Worm (Caenorhabditis elegans) whole organism, L4 larva: Measurements from ENCODE around the gene sdc-3.

Experiments used
- F44E2.7 ChIP-seq: fragments of 200-800 bp; sonication (Bioruptor generic); IDR thresholded peaks from 2 replicates; pipeline ENCODE4 v2.1.2; 2022; ENCODE audit warnings: missing genetic modification characterization, missing compliant biosample characterization
- F49E8.2 ChIP-seq: sonication (generic microtip); optimal IDR thresholded peaks from 2 replicates; lab custom pipeline; 2016; ENCODE audit warnings: missing compliant biosample characterization, mild to moderate bottlenecking, missing genetic modification characterization, borderline replicate concordance
- T20F7.1 ChIP-seq: fragments of 200-800 bp; sonication (Bioruptor generic); optimal IDR thresholded peaks from 2 replicates; lab custom pipeline; 2018; ENCODE audit warnings: mild to moderate bottlenecking, missing genetic modification characterization, missing compliant biosample characterization
- T26A8.4 ChIP-seq: fragments of 200-800 bp; sonication (Bioruptor generic); IDR thresholded peaks from 2 replicates; pipeline ENCODE4 v1.3.6; 2022; ENCODE audit warnings: missing genetic modification characterization, missing compliant biosample characterization
- Y105C5A.15 ChIP-seq: fragments of 200-800 bp; sonication (Bioruptor generic); IDR thresholded peaks from 2 replicates; pipeline ENCODE4 v1.3.6; 2022; ENCODE audit warnings: missing genetic modification characterization, missing compliant biosample characterization
- Y5F2A.4 ChIP-seq: fragments of 200-800 bp; sonication (Bioruptor generic); optimal IDR thresholded peaks from 2 replicates; lab custom pipeline; 2018; ENCODE audit warnings: mild to moderate bottlenecking, missing genetic modification characterization, missing compliant biosample characterization
- Y75B8A.6 ChIP-seq: fragments of 200-800 bp; sonication (Bioruptor generic); IDR thresholded peaks from 2 replicates; pipeline ENCODE4 v1.3.6; 2022; ENCODE audit warnings: missing genetic modification reagents, missing genetic modification characterization, missing compliant biosample characterization
- aha-1 ChIP-seq: fragments of 150-350 bp; peaks from one replicate; lab custom pipeline; 2014; ENCODE audit warnings: missing biosample characterization, missing genetic modification characterization
- arid-1 ChIP-seq: fragments of 200-800 bp; sonication (Bioruptor generic); conservative IDR thresholded peaks from 2 replicates; pipeline ENCODE4 v1.3.6; 2022; ENCODE audit warnings: missing genetic modification reagents, missing genetic modification characterization, missing compliant biosample characterization
- ceh-28 ChIP-seq: fragments of 150-350 bp; optimal IDR thresholded peaks from 2 replicates; lab custom pipeline; 2014; ENCODE audit warnings: missing biosample characterization, missing genetic modification reagents, missing genetic modification characterization
- ceh-44 ChIP-seq: fragments of 200-800 bp; sonication (Bioruptor generic); IDR thresholded peaks from 2 replicates; pipeline ENCODE4 v1.3.6; 2022; ENCODE audit warnings: missing genetic modification reagents, missing genetic modification characterization, missing compliant biosample characterization
- ctbp-1 ChIP-seq: fragments of 200-800 bp; sonication (Bioruptor generic); IDR thresholded peaks from 2 replicates; pipeline ENCODE4 v1.3.6; 2022; ENCODE audit warnings: missing genetic modification reagents, missing genetic modification characterization, missing compliant biosample characterization
- dmd-9 ChIP-seq: fragments of 200-800 bp; sonication (Bioruptor generic); IDR thresholded peaks from 2 replicates; pipeline ENCODE4 v1.3.6; 2022; ENCODE audit warnings: missing genetic modification reagents, missing genetic modification characterization, missing compliant biosample characterization
- dve-1 ChIP-seq: sonication (generic microtip); optimal IDR thresholded peaks from 2 replicates; lab custom pipeline; 2017; ENCODE audit warnings: antibody characterized with exemption, mild to moderate bottlenecking, missing genetic modification characterization, missing compliant biosample characterization; ENCODE audit not compliant: insufficient read depth
- fkh-10 ChIP-seq: fragments of 150-350 bp; optimal IDR thresholded peaks from 2 replicates; lab custom pipeline; 2014; ENCODE audit warnings: missing biosample characterization, missing genetic modification reagents, missing genetic modification characterization
- fos-1 ChIP-seq: fragments of 150-350 bp; optimal IDR thresholded peaks from 2 replicates; lab custom pipeline; 2014; ENCODE audit warnings: missing biosample characterization, missing genetic modification characterization
- gei-8 ChIP-seq: fragments of 200-800 bp; sonication (Bioruptor generic); optimal IDR thresholded peaks from 2 replicates; lab custom pipeline; 2018; ENCODE audit warnings: mild to moderate bottlenecking, missing genetic modification characterization, missing compliant biosample characterization
- hlh-11 ChIP-seq: fragments of 200-800 bp; sonication (Bioruptor generic); optimal IDR thresholded peaks from 2 replicates; lab custom pipeline; 2018; ENCODE audit warnings: mild to moderate bottlenecking, missing genetic modification characterization, missing compliant biosample characterization
- hmg-1.1 ChIP-seq: fragments of 200-800 bp; sonication (Bioruptor generic); IDR thresholded peaks from 2 replicates; pipeline ENCODE4 v1.3.6; 2022; ENCODE audit warnings: missing genetic modification reagents, missing genetic modification characterization, missing compliant biosample characterization
- lim-7 ChIP-seq: fragments of 200-800 bp; sonication (Bioruptor generic); IDR thresholded peaks from 2 replicates; pipeline ENCODE4 v1.3.6; 2022; ENCODE audit warnings: missing genetic modification characterization, missing compliant biosample characterization
- lin-1 ChIP-seq: fragments of 200-800 bp; sonication (Bioruptor generic); IDR thresholded peaks from 2 replicates; pipeline ENCODE4 v1.3.6; 2022; ENCODE audit warnings: missing genetic modification reagents, missing genetic modification characterization, missing compliant biosample characterization
- lin-13 ChIP-seq: fragments of 150-350 bp; optimal IDR thresholded peaks from 2 replicates; lab custom pipeline; 2014; ENCODE audit warnings: missing biosample characterization, missing genetic modification reagents, missing genetic modification characterization
- lin-29 ChIP-seq: fragments of 200-800 bp; sonication (Bioruptor generic); IDR thresholded peaks from 2 replicates; pipeline ENCODE4 v1.3.6; 2022; ENCODE audit warnings: missing genetic modification reagents, missing genetic modification characterization, missing compliant biosample characterization
- lin-39 ChIP-seq: fragments of 150-350 bp; optimal IDR thresholded peaks from 2 replicates; lab custom pipeline; 2014; ENCODE audit warnings: missing biosample characterization, missing genetic modification reagents, missing genetic modification characterization
- lir-3 ChIP-seq: sonication (generic microtip); optimal IDR thresholded peaks from 2 replicates; lab custom pipeline; 2016; ENCODE audit warnings: mild to moderate bottlenecking, missing genetic modification characterization, missing compliant biosample characterization
- lsy-2 ChIP-seq, 2 experiments: fragments of 150-350 bp in 1 of 2; sonication (generic microtip) in 1 of 2; optimal IDR thresholded peaks; 2 replicates each; lab custom pipeline; 2014 to 2017; ENCODE audit warnings: missing biosample characterization in 2 of 2, missing genetic modification characterization in 2 of 2
- mdt-29 ChIP-seq: fragments of 200-800 bp; sonication (Bioruptor generic); IDR thresholded peaks from 2 replicates; pipeline ENCODE4 v1.3.6; 2022; ENCODE audit warnings: missing genetic modification reagents, missing genetic modification characterization, missing compliant biosample characterization
- mep-1 ChIP-seq: fragments of 150-350 bp; sonication (generic microtip); optimal IDR thresholded peaks from 3 replicates; lab custom pipeline; 2014; ENCODE audit warnings: missing biosample characterization, missing genetic modification characterization
- nhr-10 ChIP-seq: fragments of 150-350 bp; optimal IDR thresholded peaks from 2 replicates; lab custom pipeline; 2014; ENCODE audit warnings: missing biosample characterization, missing genetic modification characterization
- nhr-102 ChIP-seq: sonication (generic microtip); optimal IDR thresholded peaks from 2 replicates; lab custom pipeline; 2016; ENCODE audit warnings: mild to moderate bottlenecking, missing genetic modification characterization, moderate library complexity, missing compliant biosample characterization
- nhr-11 ChIP-seq: fragments of 150-350 bp; optimal IDR thresholded peaks from 2 replicates; lab custom pipeline; 2014; ENCODE audit warnings: missing biosample characterization, missing genetic modification characterization
- nhr-111 ChIP-seq: fragments of 200-800 bp; sonication (Bioruptor generic); optimal IDR thresholded peaks from 2 replicates; lab custom pipeline; 2018; ENCODE audit warnings: mild to moderate bottlenecking, missing genetic modification characterization, missing compliant biosample characterization
- nhr-25 ChIP-seq: sonication (generic microtip); optimal IDR thresholded peaks from 2 replicates; lab custom pipeline; 2017; ENCODE audit warnings: missing genetic modification characterization, mild to moderate bottlenecking, missing compliant biosample characterization, antibody characterized with exemption, moderate library complexity, borderline replicate concordance; ENCODE audit not compliant: insufficient read depth
- nhr-42 ChIP-seq: fragments of 200-800 bp; sonication (Bioruptor generic); IDR thresholded peaks from 2 replicates; pipeline ENCODE4 v1.3.6; 2022; ENCODE audit warnings: missing genetic modification characterization, missing compliant biosample characterization
- nhr-48 ChIP-seq: sonication (generic microtip); optimal IDR thresholded peaks from 2 replicates; lab custom pipeline; 2016; ENCODE audit warnings: mild to moderate bottlenecking, missing genetic modification characterization, missing compliant biosample characterization
- nhr-76 ChIP-seq: fragments of 150-350 bp; optimal IDR thresholded peaks from 2 replicates; lab custom pipeline; 2014; ENCODE audit warnings: missing biosample characterization, missing genetic modification characterization
- snpc-1.2 ChIP-seq: fragments of 200-800 bp; sonication (Bioruptor generic); IDR thresholded peaks from 2 replicates; pipeline ENCODE4 v1.3.6; 2022; ENCODE audit warnings: missing genetic modification reagents, missing genetic modification characterization, missing compliant biosample characterization
- spr-3 ChIP-seq: fragments of 200-800 bp; sonication (Bioruptor generic); optimal IDR thresholded peaks from 2 replicates; lab custom pipeline; 2018; ENCODE audit warnings: mild to moderate bottlenecking, missing genetic modification characterization, missing compliant biosample characterization
- tra-1 ChIP-seq: fragments of 200-800 bp; sonication (Bioruptor generic); IDR thresholded peaks from 2 replicates; pipeline ENCODE4 v1.3.6; 2022; ENCODE audit warnings: missing genetic modification reagents, missing genetic modification characterization, missing compliant biosample characterization
- unc-130 ChIP-seq: sonication (generic microtip); optimal IDR thresholded peaks from 2 replicates; lab custom pipeline; 2016; ENCODE audit warnings: missing genetic modification reagents, missing genetic modification characterization, missing compliant biosample characterization
- unc-62 ChIP-seq, 3 experiments: fragments of 150-350 bp in 1 of 3; sonication (generic microtip); optimal IDR thresholded peaks in 2 of 3; peaks in 1 of 3; 1 replicate in 1 of 3; 2 replicates in 2 of 3; lab custom pipeline; 2014 to 2017; ENCODE audit warnings: missing biosample characterization in 3 of 3, missing genetic modification characterization in 3 of 3, missing genetic modification reagents in 3 of 3, missing genotype in 1 of 3
- vab-7 ChIP-seq: fragments of 200-800 bp; sonication (Bioruptor generic); IDR thresholded peaks from 2 replicates; pipeline ENCODE4 v1.3.6; 2022; ENCODE audit warnings: missing genetic modification reagents, missing genetic modification characterization, missing compliant biosample characterization
- zip-11 ChIP-seq: fragments of 200-800 bp; sonication (Bioruptor generic); IDR thresholded peaks from 2 replicates; pipeline ENCODE4 v1.3.6; 2022; ENCODE audit warnings: missing genetic modification characterization, missing compliant biosample characterization
- zip-2 ChIP-seq: fragments of 150-350 bp; optimal IDR thresholded peaks from 2 replicates; lab custom pipeline; 2014; ENCODE audit warnings: missing biosample characterization, missing genetic modification characterization
- ztf-7 ChIP-seq: fragments of 150-350 bp; optimal IDR thresholded peaks from 2 replicates; lab custom pipeline; 2014; ENCODE audit warnings: missing biosample characterization, missing genetic modification characterization

The sdc-3 gene

ce11 chrV:15014164-15014563 lies 33.8 kb downstream of the sdc-3 start, which contains the start of gene obr-2:
TSS of gene obr-2 (minus strand) at chrV:15014264.
- TF ChIP-seq unc-62 (GFP tag; optimal IDR thresholded peaks at IDR 0.05 in 1 of 2; lab: Kevin White, UChicago) (no peak), unc-62 (tag; optimal IDR thresholded peaks at IDR 0.05; lab: Kevin White, UChicago) (no peak), hmg-1.1 (GFP tag; lab: Robert Waterston, UW) (no peak), F49E8.2 (tag; lab: Kevin White, UChicago) (no peak), Y105C5A.15 (GFP tag; lab: Robert Waterston, UW) (no peak), zip-2 (no peak), vab-7 (GFP tag; lab: Robert Waterston, UW) (no peak), gei-8 (no peak), nhr-76 (tag; lab: Kevin White, UChicago) (no peak), fkh-10 (GFP tag; lab: Kevin White, UChicago) (no peak), nhr-11 (tag; lab: Kevin White, UChicago) (no peak), lir-3 (no peak), lin-13 (GFP tag; lab: Kevin White, UChicago) (no peak), arid-1 (no peak)

ce11 chrV:15013328-15013727 lies 34.7 kb downstream of the sdc-3 start:
- TF ChIP-seq dve-1 (tag; lab: Kevin White, UChicago) (no peak), Y5F2A.4 (GFP tag; lab: Kevin White, UChicago) (no peak), aha-1 (tag; lab: Kevin White, UChicago) (peak; percentile 90), zip-11 (GFP tag; lab: Robert Waterston, UW) (no peak), nhr-111 (GFP tag; lab: Kevin White, UChicago) (no peak), fos-1 (tag; lab: Kevin White, UChicago) (no peak), lin-1 (GFP tag; lab: Robert Waterston, UW) (no peak)

- TF ChIP-seq T26A8.4 (GFP tag; lab: Robert Waterston, UW) (peak; percentile 40; the same call in 1 of the 2 replicates), nhr-102 (tag; lab: Kevin White, UChicago) (no peak), mep-1 (tag; lab: Kevin White, UChicago) (no peak), lim-7 (0 out of 2 replicates have a peak, but pooled peaks have one; percentile 15), lin-39 (no peak), unc-130 (no peak), dmd-9 (GFP tag; lab: Robert Waterston, UW) (no peak), nhr-25 (tag; lab: Kevin White, UChicago) (no peak), F44E2.7 (GFP tag; lab: Robert Waterston, UW) (no peak), vab-7 (GFP tag; lab: Robert Waterston, UW) (peak; percentile 60), hlh-11 (peak; percentile 16), Y75B8A.6 (GFP tag; lab: Robert Waterston, UW) (no peak), ctbp-1 (GFP tag; lab: Robert Waterston, UW) (no peak), mdt-29 (no peak; the same call in 1 of the 2 replicates), ceh-44 (0 out of 2 replicates have a peak, but pooled peaks have one; percentile 19), T20F7.1 (GFP tag; lab: Kevin White, UChicago) (peak; percentile 17), lsy-2 (tag; optimal IDR thresholded peaks at IDR 0.05; lab: Kevin White, UChicago) (no peak), nhr-48 (peak; percentile 40), hmg-1.1 (GFP tag; lab: Robert Waterston, UW) (peak; percentile 17; the same call in 1 of the 2 replicates), nhr-111 (GFP tag; lab: Kevin White, UChicago) (no peak), tra-1 (GFP tag; lab: Robert Waterston, UW) (no peak), ceh-28 (tag; lab: Kevin White, UChicago) (no peak), spr-3 (GFP tag; lab: Kevin White, UChicago) (no peak), snpc-1.2 (0 out of 2 replicates have a peak, but pooled peaks have one; percentile 43), lin-29 (GFP tag; lab: Robert Waterston, UW) (no peak), nhr-10 (no peak), zip-11 (GFP tag; lab: Robert Waterston, UW) (no peak), ztf-7 (tag; lab: Kevin White, UChicago) (no peak), nhr-42 (GFP tag; lab: Robert Waterston, UW) (0 out of 2 replicates have a peak, but pooled peaks have one; percentile 14), unc-62 (GFP tag; optimal IDR thresholded peaks at IDR 0.05 in 1 of 2; lab: Kevin White, UChicago) (peak in 1 of 2 experiments; percentile 60), unc-62 (tag; optimal IDR thresholded peaks at IDR 0.05; lab: Kevin White, UChicago) (no peak)
Observed at ce11 chrV:15012542-15013301, 35.3 kb downstream of the sdc-3 start.
